Worm (Caenorhabditis elegans): ENCODE measurements around the gene mip-2.

- TF ChIP-seq F13C5.2 (tag; optimal IDR thresholded peaks at IDR 0.05), result no peak
- no peak for TF ChIP-seq hmg-4 (GFP tag; optimal IDR thresholded peaks at IDR 0.05)
- no peak for TF ChIP-seq ama-1 (optimal IDR thresholded peaks at IDR 0.05)
- TF ChIP-seq tra-4 (tag; optimal IDR thresholded peaks at IDR 0.05), result no peak
- no peak for TF ChIP-seq ceh-36 (tag; optimal IDR thresholded peaks at IDR 0.05)
- TF ChIP-seq flt-1 (GFP tag; IDR thresholded peaks at IDR 0.05), result no peak
These were observed 17.8 kb upstream of the mip-2 start, which contains the start of gene T01D3.1 for ce11 chrV:13689592-13689991.

All from whole organism, early embryonic.